Fruit fly (Drosophila melanogaster): ENCODE results near the gene CG11694.

The CG11694 gene

DNA sequence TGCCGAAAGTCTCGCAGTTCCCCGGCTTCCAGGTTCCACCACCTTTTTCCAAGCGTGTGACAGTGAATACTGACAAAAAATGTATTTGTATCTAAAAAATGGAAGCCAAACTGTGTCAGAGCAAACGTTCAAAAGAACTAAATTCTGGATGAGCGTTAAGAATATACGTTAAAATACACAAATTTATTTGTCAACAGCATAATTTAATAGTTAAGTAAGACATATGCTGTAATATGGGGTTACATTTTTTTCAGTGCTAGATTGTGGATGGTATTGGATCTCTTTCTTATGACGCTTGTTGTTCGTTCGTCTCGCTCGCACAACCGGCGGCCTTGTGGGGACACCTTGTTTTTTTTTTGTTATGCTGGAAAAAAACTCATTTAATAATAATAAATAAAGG lies 43.6 kb upstream of the CG11694 start (continued):
- TF ChIP-seq Tbp (GFP tag; optimal IDR thresholded peaks at IDR 0.05) (no peak), cas (GFP tag; IDR thresholded peaks at IDR 0.05) (peak; percentile 90), HLH4C (GFP tag; IDR thresholded peaks at IDR 0.05; ENCODE audit: partially characterized antibody) (no peak), CG8290 (GFP tag; optimal IDR thresholded peaks at IDR 0.05) (peak; percentile 81), CG8290 (tag; optimal IDR thresholded peaks at IDR 0.05) (peak in 1 of 2 experiments; percentile 98), CG32532 (GFP tag; IDR thresholded peaks at IDR 0.05) (peak; percentile 98), H15 (GFP tag; IDR thresholded peaks at IDR 0.05) (peak; percentile 90), Jarid2 (GFP tag; optimal IDR thresholded peaks at IDR 0.05) (peak; percentile 75), kni (GFP tag; optimal IDR thresholded peaks at IDR 0.05) (no peak), CG6813 (GFP tag; optimal IDR thresholded peaks at IDR 0.05) (peak; percentile 93), ci (GFP tag; IDR thresholded peaks at IDR 0.05) (peak; percentile 96), CG6854 (GFP tag; optimal IDR thresholded peaks at IDR 0.05) (peak; percentile 93), cad (GFP tag; optimal IDR thresholded peaks at IDR 0.05) (no peak), dm (GFP tag; optimal IDR thresholded peaks at IDR 0.05) (peak; percentile 85), sob (GFP tag; IDR thresholded peaks at IDR 0.05) (peak; percentile 97), gcm2 (GFP tag; optimal IDR thresholded peaks at IDR 0.05) (peak; percentile 92), sc (optimal IDR thresholded peaks at IDR 0.05) (no peak), sc (GFP tag; optimal IDR thresholded peaks at IDR 0.05) (peak; percentile 69), Dip3 (GFP tag; optimal IDR thresholded peaks at IDR 0.05) (peak; percentile 90), Dp (GFP tag; optimal IDR thresholded peaks at IDR 0.05) (peak; percentile 4), CG4617 (GFP tag; optimal IDR thresholded peaks at IDR 0.05; ENCODE audit: borderline replicate concordance) (peak; percentile 79), mirr (GFP tag; optimal IDR thresholded peaks at IDR 0.05) (peak; percentile 83), hkb (optimal IDR thresholded peaks at IDR 0.05) (no peak), hkb (GFP tag; IDR thresholded peaks at IDR 0.05) (peak; percentile 96), Side (GFP tag; optimal IDR thresholded peaks at IDR 0.05) (peak; percentile 97), CG12071 (GFP tag; optimal IDR thresholded peaks at IDR 0.05) (peak; percentile 96), CG30403 (GFP tag; optimal IDR thresholded peaks at IDR 0.05) (peak; percentile 97), nerfin-1 (tag; optimal IDR thresholded peaks at IDR 0.05) (peak; percentile 83), CG13123 (GFP tag; optimal IDR thresholded peaks at IDR 0.05) (peak; percentile 92), ara (GFP tag; IDR thresholded peaks at IDR 0.05) (peak; percentile 78), CG12299 (tag; optimal IDR thresholded peaks at IDR 0.05) (peak; percentile 94), yki (optimal IDR thresholded peaks at IDR 0.05) (no peak), abd-A (tag; optimal IDR thresholded peaks at IDR 0.05) (peak; percentile 80), Dek (tag; optimal IDR thresholded peaks at IDR 0.05) (peak; percentile 97), Ravus (GFP tag; IDR thresholded peaks at IDR 0.05) (peak; percentile 91), wek (GFP tag; optimal IDR thresholded peaks at IDR 0.05) (peak; percentile 75), crol (GFP tag; IDR thresholded peaks at IDR 0.05) (peak; percentile 58), CG15696 (tag; optimal IDR thresholded peaks at IDR 0.05) (peak; percentile 56), CG10147 (GFP tag; optimal IDR thresholded peaks at IDR 0.05) (peak; percentile 97), Pdp1 (GFP tag; optimal IDR thresholded peaks at IDR 0.05) (peak; percentile 96), CG4328 (GFP tag; optimal IDR thresholded peaks at IDR 0.05) (peak; percentile 68), CG15514 (GFP tag; optimal IDR thresholded peaks at IDR 0.05) (peak; percentile 92), CG43689 (GFP tag; IDR thresholded peaks at IDR 0.05) (peak; percentile 76), chn (GFP tag; optimal IDR thresholded peaks at IDR 0.05) (peak; percentile 95), rib (GFP tag; IDR thresholded peaks at IDR 0.05) (peak; percentile 96), CG1832 (GFP tag; optimal IDR thresholded peaks at IDR 0.05) (no peak), en (GFP tag; optimal IDR thresholded peaks at IDR 0.05) (peak; percentile 94), CG11695 (GFP tag; IDR thresholded peaks at IDR 0.05) (peak; percentile 96), NK7.1 (GFP tag; optimal IDR thresholded peaks at IDR 0.05) (peak; percentile 97), CG15269 (tag; optimal IDR thresholded peaks at IDR 0.05) (peak; percentile 95), Dad (GFP tag; optimal IDR thresholded peaks at IDR 0.05) (peak; percentile 94), CG7963 (GFP tag; IDR thresholded peaks at IDR 0.05; ENCODE audit: partially characterized antibody) (no peak)

Data from whole organism, embryonic.